Fruit fly (Drosophila melanogaster) whole organism, embryonic: ENCODE results near the gene CG14342.
A peak's percentile ranks its signal among the peaks of the same experiment; 100 is the strongest.

Source experiments
- Abd-B ChIP-seq: fragments of 200-800 bp; sonication (Bioruptor generic); optimal IDR thresholded peaks from 2 replicates; lab custom pipeline; 2018; ENCODE audit warnings: missing biosample characterization, mild to moderate bottlenecking, missing genetic modification characterization, moderate library complexity
- Aef1 ChIP-seq: fragments of 200-800 bp; sonication (Bioruptor generic); IDR thresholded peaks from 3 replicates; pipeline ENCODE4 v1.3.6; 2022; ENCODE audit warnings: missing biosample characterization, missing genetic modification characterization
- B-H1 ChIP-seq: fragments of 200-800 bp; sonication (Bioruptor generic); IDR thresholded peaks from 3 replicates; pipeline ENCODE4 v1.3.6; 2022; ENCODE audit warnings: missing biosample characterization, missing genetic modification characterization
- BtbVII ChIP-seq: fragments of 200-800 bp; sonication (Bioruptor generic); optimal IDR thresholded peaks from 3 replicates; lab custom pipeline; 2017; ENCODE audit warnings: missing biosample characterization, mild to moderate bottlenecking, missing genetic modification characterization
- CG1024 ChIP-seq: fragments of 200-800 bp; sonication (Bioruptor generic); IDR thresholded peaks from 2 replicates; pipeline ENCODE4 v1.3.6; 2022; ENCODE audit warnings: missing biosample characterization, missing genetic modification characterization
- CG10959 ChIP-seq: fragments of 200-800 bp; sonication (Bioruptor generic); IDR thresholded peaks from 2 replicates; pipeline ENCODE4 v1.3.6; 2022; ENCODE audit warnings: missing biosample characterization, missing genetic modification characterization
- CG11723 ChIP-seq: fragments of 200-800 bp; sonication (Bioruptor generic); optimal IDR thresholded peaks from 2 replicates; lab custom pipeline; 2017; ENCODE audit warnings: missing biosample characterization, mild to moderate bottlenecking, missing genetic modification characterization
- CG12071 ChIP-seq: fragments of 200-800 bp; sonication (Bioruptor generic); optimal IDR thresholded peaks from 3 replicates; lab custom pipeline; 2018; ENCODE audit warnings: missing biosample characterization, mild to moderate bottlenecking, missing genetic modification characterization
- CG12236 ChIP-seq: fragments of 200-800 bp; sonication (Bioruptor generic); optimal IDR thresholded peaks from 2 replicates; lab custom pipeline; 2016; ENCODE audit warnings: missing biosample characterization, missing genetic modification characterization
- CG13775 ChIP-seq: fragments of 200-800 bp; sonication (Bioruptor generic); optimal IDR thresholded peaks from 3 replicates; lab custom pipeline; 2017; ENCODE audit warnings: missing biosample characterization, mild to moderate bottlenecking, missing genetic modification characterization
- CG14965 ChIP-seq: fragments of 200-800 bp; sonication (Bioruptor generic); optimal IDR thresholded peaks from 2 replicates; lab custom pipeline; 2016; ENCODE audit warnings: missing biosample characterization, missing genetic modification characterization, borderline replicate concordance
- CG17612 ChIP-seq: fragments of 200-800 bp; sonication (Bioruptor generic); IDR thresholded peaks from 2 replicates; pipeline ENCODE4 v1.3.6; 2022; ENCODE audit warnings: missing biosample characterization, missing genetic modification characterization
- CG2116 ChIP-seq: fragments of 200-800 bp; sonication (Bioruptor generic); optimal IDR thresholded peaks from 3 replicates; lab custom pipeline; 2018; ENCODE audit warnings: missing biosample characterization, mild to moderate bottlenecking, missing genetic modification characterization
- CG2129 ChIP-seq: fragments of 200-800 bp; sonication (Bioruptor generic); IDR thresholded peaks from 2 replicates; pipeline ENCODE4 v1.3.6; 2022; ENCODE audit warnings: missing biosample characterization, missing genetic modification characterization; ENCODE audit not compliant: partially characterized antibody
- CG30403 ChIP-seq: fragments of 200-800 bp; sonication (Bioruptor generic); optimal IDR thresholded peaks from 3 replicates; lab custom pipeline; 2016; ENCODE audit warnings: missing biosample characterization, missing genetic modification characterization
- CG33557 ChIP-seq: fragments of 200-800 bp; sonication (Bioruptor generic); optimal IDR thresholded peaks from 2 replicates; lab custom pipeline; 2019; ENCODE audit warnings: missing biosample characterization, mild to moderate bottlenecking, missing genetic modification characterization, moderate library complexity
- CG3847 ChIP-seq: fragments of 200-800 bp; sonication (Bioruptor generic); IDR thresholded peaks from 2 replicates; pipeline ENCODE4 v1.3.6; 2022; ENCODE audit warnings: missing biosample characterization, missing genetic modification characterization
- CG7372 ChIP-seq: fragments of 200-800 bp; sonication (Bioruptor generic); IDR thresholded peaks from 2 replicates; pipeline ENCODE4 v1.3.6; 2022; ENCODE audit warnings: missing biosample characterization, missing genetic modification characterization
- Dad ChIP-seq: fragments of 200-800 bp; sonication (Bioruptor generic); optimal IDR thresholded peaks from 3 replicates; lab custom pipeline; 2016; ENCODE audit warnings: missing biosample characterization, missing genetic modification characterization
- Deaf1 ChIP-seq: fragments of 200-800 bp; optimal IDR thresholded peaks from 3 replicates; lab custom pipeline; 2019; ENCODE audit warnings: missing biosample characterization, mild to moderate bottlenecking, missing genetic modification characterization, moderate library complexity
- Dek ChIP-seq: fragments of 200-800 bp; sonication (Bioruptor generic); optimal IDR thresholded peaks from 3 replicates; lab custom pipeline; 2019; ENCODE audit warnings: missing biosample characterization, mild to moderate bottlenecking, missing genetic modification characterization, moderate library complexity
- E2f1 ChIP-seq: fragments of 200-800 bp; sonication (Bioruptor generic); IDR thresholded peaks from 2 replicates; pipeline ENCODE4 v1.3.6; 2022; ENCODE audit warnings: missing biosample characterization, missing genetic modification characterization
- Gsc ChIP-seq: fragments of 200-800 bp; sonication (Bioruptor generic); IDR thresholded peaks from 2 replicates; pipeline ENCODE4 v1.3.6; 2022; ENCODE audit warnings: missing biosample characterization, missing genetic modification characterization
- HLH3B ChIP-seq: fragments of 200-800 bp; sonication (Bioruptor generic); IDR thresholded peaks from 2 replicates; pipeline ENCODE4 v1.3.6; 2022; ENCODE audit warnings: missing biosample characterization, missing genetic modification characterization
- Hand ChIP-seq: fragments of 200-800 bp; sonication (Bioruptor generic); optimal IDR thresholded peaks from 2 replicates; lab custom pipeline; 2017; ENCODE audit warnings: mild to moderate bottlenecking, missing biosample characterization, missing genetic modification reagents, missing genetic modification characterization
- MTF-1 ChIP-seq: fragments of 200-800 bp; sonication (Bioruptor generic); optimal IDR thresholded peaks from 2 replicates; lab custom pipeline; 2018; ENCODE audit warnings: missing biosample characterization, mild to moderate bottlenecking, missing genetic modification characterization, borderline replicate concordance
- Nf-YA ChIP-seq: fragments of 200-800 bp; sonication (Bioruptor generic); IDR thresholded peaks from 2 replicates; pipeline ENCODE4 v1.3.6; 2022; ENCODE audit warnings: missing biosample characterization, missing genetic modification characterization
- Nf-YB ChIP-seq: fragments of 200-800 bp; sonication (Bioruptor generic); optimal IDR thresholded peaks from 3 replicates; lab custom pipeline; 2019; ENCODE audit warnings: missing biosample characterization, mild to moderate bottlenecking, missing genetic modification characterization, moderate library complexity
- Sox102F ChIP-seq: fragments of 200-800 bp; sonication (Bioruptor generic); optimal IDR thresholded peaks from 2 replicates; lab custom pipeline; 2018; ENCODE audit warnings: missing biosample characterization, mild to moderate bottlenecking, missing genetic modification characterization, moderate library complexity
- Usf ChIP-seq: fragments of 200-800 bp; sonication (Bioruptor generic); optimal IDR thresholded peaks from 2 replicates; lab custom pipeline; 2017; ENCODE audit warnings: missing genotype, missing biosample characterization, missing genetic modification characterization
- Vsx1 ChIP-seq: fragments of 200-800 bp; sonication (Bioruptor generic); optimal IDR thresholded peaks from 2 replicates; lab custom pipeline; 2017; ENCODE audit warnings: missing biosample characterization, mild to moderate bottlenecking, missing genetic modification characterization, missing genetic modification reagents
- bigmax ChIP-seq: fragments of 200-800 bp; sonication (Bioruptor generic); optimal IDR thresholded peaks from 2 replicates; lab custom pipeline; 2018; ENCODE audit warnings: missing biosample characterization, mild to moderate bottlenecking, missing genetic modification characterization
- corto ChIP-seq: fragments of 200-800 bp; sonication (Bioruptor generic); optimal IDR thresholded peaks from 2 replicates; lab custom pipeline; 2016; ENCODE audit warnings: missing biosample characterization, mild to moderate bottlenecking, missing genetic modification characterization, moderate library complexity
- crol ChIP-seq: fragments of 200-800 bp; sonication (Bioruptor generic); IDR thresholded peaks from 2 replicates; pipeline ENCODE4 v1.3.6; 2022; ENCODE audit warnings: missing biosample characterization, missing genetic modification characterization
- crp ChIP-seq, 2 experiments: fragments of 200-800 bp; sonication (Bioruptor generic); optimal IDR thresholded peaks; 2 replicates in 1 of 2; 3 replicates in 1 of 2; lab custom pipeline; 2017; ENCODE audit warnings: missing biosample characterization in 2 of 2, missing genetic modification characterization in 2 of 2, mild to moderate bottlenecking in 1 of 2, moderate library complexity in 1 of 2
- da ChIP-seq: fragments of 200-800 bp; sonication (Bioruptor generic); optimal IDR thresholded peaks from 2 replicates; lab custom pipeline; 2016; ENCODE audit warnings: missing biosample characterization, missing genetic modification characterization
- hth ChIP-seq: fragments of >200 bp; optimal IDR thresholded peaks from 2 replicates; lab custom pipeline; 2017; ENCODE audit warnings: inconsistent platforms
- inv ChIP-seq: fragments of 200-800 bp; sonication (Bioruptor generic); IDR thresholded peaks from 2 replicates; pipeline ENCODE4 v1.3.6; 2022; ENCODE audit warnings: missing biosample characterization, missing genetic modification characterization; ENCODE audit not compliant: partially characterized antibody
- knrl ChIP-seq: fragments of 200-800 bp; sonication (Bioruptor generic); IDR thresholded peaks from 3 replicates; pipeline ENCODE4 v1.3.6; 2022; ENCODE audit warnings: missing biosample characterization, missing genetic modification characterization; ENCODE audit not compliant: partially characterized antibody
- lbe ChIP-seq: fragments of 200-800 bp; sonication (Bioruptor generic); optimal IDR thresholded peaks from 2 replicates; lab custom pipeline; 2016; ENCODE audit warnings: missing biosample characterization, mild to moderate bottlenecking, missing genetic modification characterization
- lola ChIP-seq, 3 experiments: fragments of >200 bp in 2 of 3; fragments of 200-800 bp in 1 of 3; sonication (Bioruptor generic) in 1 of 3; optimal IDR thresholded peaks; 2 replicates each; lab custom pipeline; 2017 to 2019; ENCODE audit warnings: missing biosample characterization in 3 of 3, missing genetic modification characterization in 3 of 3, mild to moderate bottlenecking in 1 of 3, moderate library complexity in 1 of 3
- onecut ChIP-seq: fragments of 200-800 bp; sonication (Bioruptor generic); IDR thresholded peaks from 2 replicates; pipeline ENCODE4 v1.3.6; 2022; ENCODE audit warnings: missing biosample characterization, missing genetic modification characterization
- pan ChIP-seq, 4 experiments: fragments of >200 bp in 3 of 4; fragments of 200-800 bp in 1 of 4; sonication (Bioruptor generic) in 1 of 4; optimal IDR thresholded peaks in 3 of 4; IDR thresholded peaks in 1 of 4; 2 replicates each; pipeline versions ENCODE4 v1.3.6 to Lab custom; 2017 to 2022; ENCODE audit warnings: missing biosample characterization in 2 of 4, missing genetic modification characterization in 2 of 4, mixed read lengths in 1 of 4
- phol ChIP-seq: fragments of 200-800 bp; sonication (Bioruptor generic); optimal IDR thresholded peaks from 3 replicates; lab custom pipeline; 2018; ENCODE audit warnings: missing biosample characterization, mild to moderate bottlenecking, missing genetic modification characterization, moderate library complexity
- ranshi ChIP-seq: fragments of 200-800 bp; sonication (Bioruptor generic); IDR thresholded peaks from 2 replicates; pipeline ENCODE4 v1.3.6; 2022; ENCODE audit warnings: missing biosample characterization, missing genetic modification characterization
- run ChIP-seq: fragments of 200-800 bp; sonication (Bioruptor generic); optimal IDR thresholded peaks from 3 replicates; lab custom pipeline; 2018; ENCODE audit warnings: missing biosample characterization, mild to moderate bottlenecking, missing genetic modification characterization
- shn ChIP-seq: fragments of 200-800 bp; sonication (Bioruptor generic); optimal IDR thresholded peaks from 3 replicates; lab custom pipeline; 2016; ENCODE audit warnings: missing biosample characterization, missing genetic modification characterization
- sob ChIP-seq: fragments of 200-800 bp; sonication (Bioruptor generic); IDR thresholded peaks from 2 replicates; pipeline ENCODE4 v1.3.6; 2022; ENCODE audit warnings: missing biosample characterization, missing genetic modification characterization
- vvl ChIP-seq: fragments of 200-800 bp; sonication (Bioruptor generic); IDR thresholded peaks from 2 replicates; pipeline ENCODE4 v1.3.6; 2022; ENCODE audit warnings: missing biosample characterization, missing genetic modification characterization

The CG14342 gene

DNA sequence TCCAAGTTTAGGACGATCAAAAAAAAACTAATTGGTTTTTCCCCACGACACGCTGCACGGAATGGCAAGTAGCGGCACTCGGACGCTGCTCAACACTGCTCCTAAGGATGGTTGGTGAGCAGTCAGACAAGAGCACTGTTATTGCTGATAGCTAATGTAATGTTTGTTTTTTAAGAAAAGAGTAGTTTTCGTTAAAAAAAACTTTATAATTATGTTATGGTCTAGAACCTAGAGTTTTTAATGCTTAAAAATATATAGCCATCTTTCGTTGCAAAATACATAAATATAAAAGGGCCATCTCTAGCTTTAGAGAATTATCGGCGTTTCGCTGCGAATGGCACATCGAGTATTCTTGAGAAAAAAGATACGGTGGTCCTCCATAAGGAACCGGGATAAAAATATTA is 31.3 kb upstream of the CG14342 start, which contains the start of the genes Charon and CG4887 (continued):
- TF ChIP-seq MTF-1 (no peak), knrl (GFP tag; lab: Robert Waterston, UW) (peak; percentile 85; the same call in 2 of the 3 replicates), bigmax (GFP tag; lab: Kevin White, UChicago) (no peak), sob (GFP tag; lab: Robert Waterston, UW) (peak; percentile 89), Dek (tag; lab: Kevin White, UChicago) (peak; percentile 71), CG7372 (GFP tag; lab: Robert Waterston, UW) (peak; percentile 83; the same call in 1 of the 2 replicates), CG2116 (GFP tag; lab: Kevin White, UChicago) (peak; percentile 73), da (GFP tag; lab: Kevin White, UChicago) (peak; percentile 40), Hand (GFP tag; lab: Kevin White, UChicago) (peak; percentile 37), CG33557 (GFP tag; lab: Kevin White, UChicago) (peak; percentile 82), CG3847 (GFP tag; lab: Robert Waterston, UW) (peak; percentile 92), onecut (GFP tag; lab: Robert Waterston, UW) (peak; percentile 56), Dad (GFP tag; lab: Kevin White, UChicago) (peak; percentile 82), phol (tag; lab: Kevin White, UChicago) (peak; percentile 89), HLH3B (GFP tag; lab: Robert Waterston, UW) (peak; percentile 64), CG10959 (GFP tag; lab: Robert Waterston, UW) (peak; percentile 73), lola (GFP tag; optimal IDR thresholded peaks at IDR 0.05; lab: Kevin White, UChicago) (peak in 1 of 3 experiments; percentile 82), CG12071 (no peak), Deaf1 (tag; lab: Kevin White, UChicago) (peak; percentile 44), CG1024 (GFP tag; lab: Robert Waterston, UW) (peak; percentile 53; the same call in 1 of the 2 replicates), Aef1 (peak; percentile 81), Nf-YB (no peak), crp (GFP tag; optimal IDR thresholded peaks at IDR 0.05; lab: Kevin White, UChicago) (peak in 1 of 2 experiments; percentile 52), crol (GFP tag; lab: Robert Waterston, UW) (no peak), CG13775 (GFP tag; lab: Kevin White, UChicago) (peak; percentile 88), hth (lab: Kevin White, UChicago) (no peak), CG2129 (GFP tag; lab: Robert Waterston, UW) (peak; percentile 41; the same call in 1 of the 2 replicates), CG30403 (GFP tag; lab: Kevin White, UChicago) (peak; percentile 92), shn (GFP tag; lab: Kevin White, UChicago) (peak; percentile 85), inv (GFP tag; lab: Robert Waterston, UW) (peak; percentile 76; the same call in 1 of the 2 replicates), B-H1 (GFP tag; lab: Robert Waterston, UW) (peak; percentile 35; the same call in 1 of the 3 replicates), run (tag; lab: Kevin White, UChicago) (no peak), lbe (GFP tag; lab: Kevin White, UChicago) (no peak), CG14965 (GFP tag; lab: Kevin White, UChicago) (no peak), BtbVII (GFP tag; lab: Kevin White, UChicago) (no peak), Nf-YA (GFP tag; lab: Robert Waterston, UW) (peak; percentile 52; the same call in 1 of the 2 replicates), CG17612 (GFP tag; lab: Robert Waterston, UW) (no peak), pan (optimal IDR thresholded peaks at IDR 0.05; lab: Kevin White, UChicago) (no peak), pan (GFP tag; optimal IDR thresholded peaks at IDR 0.05 in 1 of 2, IDR thresholded peaks at IDR 0.05 in 1 of 2) (peak in 1 of 2 experiments; percentile 83), Gsc (GFP tag; lab: Robert Waterston, UW) (peak; percentile 46; the same call in 1 of the 2 replicates), Sox102F (GFP tag; lab: Kevin White, UChicago) (no peak), CG12236 (GFP tag; lab: Kevin White, UChicago) (peak; percentile 40), Abd-B (GFP tag; lab: Kevin White, UChicago) (peak; percentile 87), vvl (GFP tag; lab: Robert Waterston, UW) (peak; percentile 86), ranshi (GFP tag; lab: Robert Waterston, UW) (peak; percentile 80; the same call in 1 of the 2 replicates), Usf (GFP tag; lab: Kevin White, UChicago) (peak; percentile 53), corto (GFP tag; lab: Kevin White, UChicago) (no peak), E2f1 (GFP tag; lab: Robert Waterston, UW) (peak; percentile 77), CG11723 (GFP tag; lab: Kevin White, UChicago) (no peak), Vsx1 (no peak)
